Worm (Caenorhabditis elegans): ENCODE results near the gene dct-18.

DNA sequence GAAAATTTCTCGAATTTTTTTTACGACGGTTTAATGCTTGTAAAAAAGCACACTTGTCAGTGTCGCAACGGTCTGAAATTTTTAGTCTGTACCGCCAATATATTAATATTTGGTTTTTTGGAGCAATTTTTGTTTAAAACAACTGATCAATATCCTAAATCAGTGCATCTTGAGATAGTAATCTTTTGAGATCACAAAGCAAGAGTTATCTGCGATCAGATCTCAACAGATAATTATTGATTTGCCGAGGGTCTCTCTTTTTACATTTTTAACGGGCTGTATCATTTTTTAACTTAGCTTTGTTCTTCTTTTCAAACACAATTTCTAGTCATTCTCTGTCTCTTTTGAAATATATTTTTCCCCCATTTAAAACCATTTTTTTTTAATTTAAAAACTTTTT is 33.5 kb downstream of the dct-18 start:
- TF ChIP-seq lin-35 (GFP tag; optimal IDR thresholded peaks at IDR 0.05) (no peak), skn-1 (tag; optimal IDR thresholded peaks at IDR 0.05) (no peak), snpc-4 (tag; optimal IDR thresholded peaks at IDR 0.05) (no peak), aly-2 (tag; optimal IDR thresholded peaks at IDR 0.05) (no peak), ama-1 (optimal IDR thresholded peaks at IDR 0.05) (no peak), lin-13 (GFP tag; optimal IDR thresholded peaks at IDR 0.05) (no peak), zip-4 (GFP tag; optimal IDR thresholded peaks at IDR 0.05) (no peak), unc-130 (tag; optimal IDR thresholded peaks at IDR 0.05) (no peak), nhr-237 (tag; optimal IDR thresholded peaks at IDR 0.05) (no peak), blmp-1 (tag; optimal IDR thresholded peaks at IDR 0.05) (no peak), lin-39 (tag; optimal IDR thresholded peaks at IDR 0.05) (no peak), fos-1 (tag; optimal IDR thresholded peaks at IDR 0.05) (no peak)

All from whole organism, L1 larva.